Worm (Caenorhabditis elegans) whole organism, mixed stage, embryonic: ENCODE measurements around the gene ubc-23.

Experiments
- elt-3 ChIP-seq: fragments of 150-350 bp; optimal IDR thresholded peaks from 2 replicates; lab custom pipeline; 2014; ENCODE audit warnings: missing biosample characterization, missing genetic modification characterization
- ham-2 ChIP-seq: fragments of 200-800 bp; sonication (Bioruptor generic); optimal IDR thresholded peaks from 2 replicates; lab custom pipeline; 2018; ENCODE audit warnings: mild to moderate bottlenecking, missing genetic modification characterization, missing compliant biosample characterization

ce11 chrX:8799925-8800324 is 44.2 kb upstream of the ubc-23 start:
- TF ChIP-seq elt-3 (tag; lab: Kevin White, UChicago): no peak
- no peak for TF ChIP-seq ham-2 (GFP tag; lab: Kevin White, UChicago)
